Worm (Caenorhabditis elegans): ENCODE results near the gene M02D8.3.
"Not testable (repeated sequence)": the region's sequence is repeated elsewhere in the genome, so short reads cannot be mapped to it uniquely, and the experiment has no call there.

Gene M02D8.3

DNA sequence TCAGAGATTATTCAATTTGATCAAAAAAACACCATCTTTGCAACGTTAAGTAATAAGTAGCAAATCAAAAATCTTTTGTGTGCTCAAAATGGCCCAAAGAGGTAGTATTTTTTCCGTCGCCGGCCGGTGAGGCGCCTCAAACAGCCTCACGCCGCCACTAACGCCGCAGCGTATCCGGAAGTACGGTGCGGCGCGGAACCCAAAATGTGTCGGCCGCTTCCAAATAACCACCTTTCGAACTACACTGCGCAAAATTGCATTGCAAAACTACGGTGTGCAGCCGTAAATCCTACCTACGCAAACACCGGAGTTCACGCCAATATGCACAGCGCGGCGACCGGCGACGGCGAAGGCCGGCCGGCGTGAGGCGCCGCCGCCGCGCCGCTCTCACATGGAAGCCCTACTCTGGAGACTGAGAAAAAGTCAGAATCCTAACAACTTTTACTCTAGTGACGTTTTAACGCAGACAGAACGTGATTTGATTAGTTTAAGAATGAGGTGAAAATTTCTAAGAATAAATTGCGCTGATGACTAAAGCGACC is 4.9 kb upstream of the M02D8.3 start:
- no peak for TF ChIP-seq sea-1 (GFP tag; conservative IDR thresholded peaks at IDR 0.05)
- no peak for TF ChIP-seq ceh-13 (GFP tag; optimal IDR thresholded peaks at IDR 0.05)
- TF ChIP-seq flt-1 (GFP tag; IDR thresholded peaks at IDR 0.05), result no peak
- TF ChIP-seq ets-7 (tag; optimal IDR thresholded peaks at IDR 0.05), result no peak
- TF ChIP-seq hnd-1 (tag; optimal IDR thresholded peaks at IDR 0.05), result no peak

- no peak for TF ChIP-seq tbx-11 (GFP tag; IDR thresholded peaks at IDR 0.05)
- no peak for TF ChIP-seq B0310.2 (tag; optimal IDR thresholded peaks at IDR 0.05)
- TF ChIP-seq ceh-13 (GFP tag; optimal IDR thresholded peaks at IDR 0.05), result no peak
- no peak for TF ChIP-seq flt-1 (GFP tag; IDR thresholded peaks at IDR 0.05)
- no peak for TF ChIP-seq sea-1 (GFP tag; conservative IDR thresholded peaks at IDR 0.05)
- TF ChIP-seq ama-1 (optimal IDR thresholded peaks at IDR 0.05), result no peak
- TF ChIP-seq tbx-37 (GFP tag; conservative IDR thresholded peaks at IDR 0.05), result no peak
- no peak for TF ChIP-seq hnd-1 (tag; optimal IDR thresholded peaks at IDR 0.05)
- TF ChIP-seq hmg-4 (GFP tag; optimal IDR thresholded peaks at IDR 0.05), result no peak
- no peak for TF ChIP-seq ets-7 (tag; optimal IDR thresholded peaks at IDR 0.05)
- TF ChIP-seq scrt-1 (GFP tag; IDR thresholded peaks at IDR 0.05), result no peak
- no peak for TF ChIP-seq aly-1 (tag; optimal IDR thresholded peaks at IDR 0.05)
- no peak for TF ChIP-seq pes-1 (GFP tag; IDR thresholded peaks at IDR 0.05)
These were observed 2.6 kb upstream of the M02D8.3 start, which contains the start of gene M02D8.2 for ce11 chrX:8739373-8739772. Gene M02D8.2, plus strand, starts transcription at chrX:8739673.

- no peak for TF ChIP-seq hmg-4 (GFP tag; optimal IDR thresholded peaks at IDR 0.05)
- no peak for TF ChIP-seq ama-1 (optimal IDR thresholded peaks at IDR 0.05)
- no peak for TF ChIP-seq aly-1 (tag; optimal IDR thresholded peaks at IDR 0.05)
- no peak for TF ChIP-seq ets-7 (tag; optimal IDR thresholded peaks at IDR 0.05)
- TF ChIP-seq hnd-1 (tag; optimal IDR thresholded peaks at IDR 0.05), result no peak
- TF ChIP-seq F13C5.2 (tag; optimal IDR thresholded peaks at IDR 0.05), result no peak
- no peak for TF ChIP-seq flt-1 (GFP tag; IDR thresholded peaks at IDR 0.05)
- TF ChIP-seq hmbx-1 (tag; optimal IDR thresholded peaks at IDR 0.05), result no peak
- no peak for TF ChIP-seq tra-4 (tag; optimal IDR thresholded peaks at IDR 0.05)
- no peak for TF ChIP-seq tbx-11 (GFP tag; IDR thresholded peaks at IDR 0.05)
These were observed 986 bp upstream of the M02D8.3 start for ce11 chrX:8737801-8738200.

DNA sequence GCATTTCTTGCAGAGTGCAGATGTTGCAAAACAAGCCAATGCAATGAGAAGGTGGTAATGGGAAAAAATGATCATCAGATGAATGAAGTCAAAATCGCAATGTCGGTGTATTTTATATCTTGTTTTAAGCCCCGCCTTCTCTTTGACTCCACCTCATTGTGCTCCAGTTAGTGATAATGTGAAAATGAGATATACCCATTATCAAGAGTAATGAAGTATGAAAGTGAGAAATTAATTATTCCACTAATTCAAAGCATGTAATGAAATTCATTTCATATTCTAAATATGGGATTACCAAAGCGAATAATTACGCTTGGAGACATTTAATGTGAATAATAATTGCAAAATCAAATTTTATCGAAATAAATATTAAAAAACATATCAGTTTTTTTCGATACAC is 5.0 kb downstream of the M02D8.3 start, which contains the start of gene M02D8.6:
TSS of gene M02D8.6 (minus strand) at position 101 of the 400 bp plus-strand sequence.
- TF ChIP-seq tbx-37 (GFP tag; conservative IDR thresholded peaks at IDR 0.05); tbx-11 (GFP tag; IDR thresholded peaks at IDR 0.05); ama-1 (optimal IDR thresholded peaks at IDR 0.05): not testable (repeated sequence)

DNA sequence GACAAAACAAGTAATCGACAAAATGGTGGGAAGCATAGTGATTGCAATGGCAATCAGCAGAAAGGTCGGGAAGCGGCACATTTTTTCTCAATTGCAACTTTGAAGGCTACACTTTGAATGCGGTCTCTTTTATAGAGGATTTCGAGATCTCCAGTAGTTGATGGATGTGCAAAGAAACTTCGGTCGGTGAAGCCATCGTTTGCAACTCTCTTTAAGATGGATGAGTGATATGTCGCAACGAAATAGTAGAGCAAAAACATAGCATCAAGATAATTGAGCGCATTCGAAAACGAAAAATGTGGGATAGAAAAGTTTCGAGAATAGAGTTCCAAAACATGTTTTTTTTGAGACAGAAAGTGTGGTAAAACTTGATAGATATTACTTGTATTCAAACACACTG is 9.5 kb downstream of the M02D8.3 start, which contains the start of gene EGAP4.1:
TSS of gene EGAP4.1 (minus strand) at position 101 of the 400 bp plus-strand sequence.
- TF ChIP-seq hnd-1 (tag; optimal IDR thresholded peaks at IDR 0.05) (no peak), B0310.2 (tag; optimal IDR thresholded peaks at IDR 0.05) (no peak), ceh-36 (tag; optimal IDR thresholded peaks at IDR 0.05) (no peak), ceh-13 (GFP tag; optimal IDR thresholded peaks at IDR 0.05) (no peak), F13C5.2 (tag; optimal IDR thresholded peaks at IDR 0.05) (no peak), pes-1 (GFP tag; IDR thresholded peaks at IDR 0.05) (no peak), hmbx-1 (tag; optimal IDR thresholded peaks at IDR 0.05) (no peak), flt-1 (GFP tag; IDR thresholded peaks at IDR 0.05) (no peak), sea-1 (GFP tag; conservative IDR thresholded peaks at IDR 0.05) (no peak), tbx-37 (GFP tag; conservative IDR thresholded peaks at IDR 0.05) (no peak), ets-7 (tag; optimal IDR thresholded peaks at IDR 0.05) (no peak), aly-1 (tag; optimal IDR thresholded peaks at IDR 0.05) (no peak), scrt-1 (GFP tag; IDR thresholded peaks at IDR 0.05) (no peak), tbx-11 (GFP tag; IDR thresholded peaks at IDR 0.05) (no peak), hmg-4 (GFP tag; optimal IDR thresholded peaks at IDR 0.05) (no peak), tra-4 (tag; optimal IDR thresholded peaks at IDR 0.05) (no peak), ama-1 (optimal IDR thresholded peaks at IDR 0.05) (no peak)

DNA sequence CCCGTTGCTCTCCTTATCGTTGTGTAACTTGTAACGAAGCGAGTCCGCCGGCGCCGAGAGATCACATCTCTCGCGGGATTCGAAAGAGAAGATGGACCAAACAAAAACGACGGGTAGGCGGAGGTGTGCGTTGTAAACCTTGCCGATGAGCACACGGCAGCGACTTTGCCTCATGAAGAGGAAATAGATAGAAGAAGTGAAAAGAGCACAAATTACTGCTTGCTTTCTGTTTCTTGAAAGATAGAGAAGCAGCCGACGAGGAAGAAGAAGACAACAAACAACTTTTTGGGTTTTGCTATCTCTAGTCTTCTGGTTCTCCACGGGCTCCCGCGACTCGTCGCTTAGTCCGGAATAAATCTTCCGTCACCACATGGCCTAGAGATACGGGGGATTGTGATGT is 13.0 kb downstream of the M02D8.3 start:
- TF ChIP-seq scrt-1 (GFP tag; IDR thresholded peaks at IDR 0.05) (no peak), ama-1 (optimal IDR thresholded peaks at IDR 0.05) (no peak), tra-4 (tag; optimal IDR thresholded peaks at IDR 0.05) (no peak), sea-1 (GFP tag; conservative IDR thresholded peaks at IDR 0.05) (no peak), hnd-1 (tag; optimal IDR thresholded peaks at IDR 0.05) (no peak), B0310.2 (tag; optimal IDR thresholded peaks at IDR 0.05) (no peak), F13C5.2 (tag; optimal IDR thresholded peaks at IDR 0.05) (no peak), ets-7 (tag; optimal IDR thresholded peaks at IDR 0.05) (no peak), ceh-13 (GFP tag; optimal IDR thresholded peaks at IDR 0.05) (no peak), hmbx-1 (tag; optimal IDR thresholded peaks at IDR 0.05) (no peak), tbx-37 (GFP tag; conservative IDR thresholded peaks at IDR 0.05) (no peak), aly-1 (tag; optimal IDR thresholded peaks at IDR 0.05) (no peak), hmg-4 (GFP tag; optimal IDR thresholded peaks at IDR 0.05) (no peak), ceh-36 (tag; optimal IDR thresholded peaks at IDR 0.05) (no peak)

DNA sequence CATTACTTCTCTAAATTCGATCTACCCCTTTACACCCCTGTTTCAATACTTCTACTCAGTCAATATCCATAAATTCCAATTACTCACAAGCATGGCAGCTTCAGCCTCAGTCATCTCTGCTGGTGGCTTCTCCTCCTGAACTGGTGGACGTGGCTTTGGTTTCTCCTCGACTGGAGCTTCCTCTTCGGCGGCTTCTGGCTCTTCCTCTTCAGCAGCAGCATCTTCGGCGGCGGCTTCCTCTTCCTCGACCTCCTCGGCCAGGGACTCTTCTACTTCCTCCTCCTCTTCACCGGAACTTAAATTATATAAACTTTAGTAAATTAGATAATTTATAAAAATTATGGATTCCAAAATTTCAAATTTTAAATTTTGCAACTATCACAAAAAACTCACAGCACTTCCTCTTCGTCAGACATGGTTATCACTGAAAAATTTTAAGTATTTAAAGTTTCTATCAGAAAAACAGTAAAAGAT is 13.7 kb downstream of the M02D8.3 start, which contains the start of gene tnt-2:
TSS of gene tnt-2 (minus strand) at position 424 of the 474 bp plus-strand sequence.
- no peak for TF ChIP-seq scrt-1 (GFP tag; IDR thresholded peaks at IDR 0.05)
- no peak for TF ChIP-seq B0310.2 (tag; optimal IDR thresholded peaks at IDR 0.05)
- TF ChIP-seq hmg-4 (GFP tag; optimal IDR thresholded peaks at IDR 0.05), result no peak
- no peak for TF ChIP-seq aly-1 (tag; optimal IDR thresholded peaks at IDR 0.05)
- no peak for TF ChIP-seq tbx-11 (GFP tag; IDR thresholded peaks at IDR 0.05)
- TF ChIP-seq tra-4 (tag; optimal IDR thresholded peaks at IDR 0.05), result no peak
- TF ChIP-seq tbx-37 (GFP tag; conservative IDR thresholded peaks at IDR 0.05), result no peak
- no peak for TF ChIP-seq ama-1 (optimal IDR thresholded peaks at IDR 0.05)
- no peak for TF ChIP-seq F13C5.2 (tag; optimal IDR thresholded peaks at IDR 0.05)
- TF ChIP-seq ceh-36 (tag; optimal IDR thresholded peaks at IDR 0.05), result no peak
- TF ChIP-seq ets-7 (tag; optimal IDR thresholded peaks at IDR 0.05), result no peak
- no peak for TF ChIP-seq pes-1 (GFP tag; IDR thresholded peaks at IDR 0.05)
- no peak for TF ChIP-seq hmbx-1 (tag; optimal IDR thresholded peaks at IDR 0.05)
- no peak for TF ChIP-seq sea-1 (GFP tag; conservative IDR thresholded peaks at IDR 0.05)
- TF ChIP-seq ceh-13 (GFP tag; optimal IDR thresholded peaks at IDR 0.05), result no peak

All from whole organism, early embryonic.